Worm (Caenorhabditis elegans) whole organism, L1 larva: ENCODE results near the gene Y57G11C.22.

Experiments
- alr-1 ChIP-seq: fragments of 200-800 bp; sonication (Bioruptor generic); optimal IDR thresholded peaks from 2 replicates; lab custom pipeline; 2018; ENCODE audit warnings: borderline replicate concordance, mild to moderate bottlenecking, missing genetic modification characterization, missing compliant biosample characterization
- aly-2 ChIP-seq: fragments of 150-350 bp; optimal IDR thresholded peaks from 2 replicates; lab custom pipeline; 2014; ENCODE audit warnings: missing biosample characterization, missing genetic modification characterization
- ama-1 ChIP-seq: fragments of 150-350 bp; optimal IDR thresholded peaks from 2 replicates; lab custom pipeline; 2014
- ceh-8 ChIP-seq: fragments of 200-800 bp; sonication (Bioruptor generic); optimal IDR thresholded peaks from 2 replicates; lab custom pipeline; 2018; ENCODE audit warnings: mild to moderate bottlenecking, missing genetic modification characterization, moderate library complexity, missing compliant biosample characterization
- dpl-1 ChIP-seq, 3 experiments: fragments of 150-350 bp in 2 of 3; sonication (generic microtip) in 1 of 3; optimal IDR thresholded peaks; 2 replicates each; lab custom pipeline; 2014 to 2017; ENCODE audit warnings: missing biosample characterization in 3 of 3, missing genetic modification characterization in 3 of 3, missing genetic modification reagents in 3 of 3
- efl-1 ChIP-seq, 4 experiments: fragments of 150-350 bp; optimal IDR thresholded peaks in 3 of 4; peaks in 1 of 4; 1 replicate in 1 of 4; 2 replicates in 3 of 4; lab custom pipeline; 2014; ENCODE audit warnings: missing biosample characterization in 2 of 4, missing genetic modification characterization in 2 of 4, missing genetic modification reagents in 2 of 4
- fkh-10 ChIP-seq: sonication (generic microtip); optimal IDR thresholded peaks from 2 replicates; lab custom pipeline; 2017; ENCODE audit warnings: missing biosample characterization, missing genetic modification reagents, missing genetic modification characterization
- lsy-2 ChIP-seq, 2 experiments: fragments of 150-350 bp; optimal IDR thresholded peaks; 2 replicates each; lab custom pipeline; 2014; ENCODE audit warnings: missing biosample characterization in 2 of 2, missing genetic modification characterization in 2 of 2
- mep-1 ChIP-seq: fragments of 150-350 bp; optimal IDR thresholded peaks from 2 replicates; lab custom pipeline; 2014; ENCODE audit warnings: missing biosample characterization, missing genetic modification characterization
- nhr-76 ChIP-seq: sonication (generic microtip); optimal IDR thresholded peaks from 2 replicates; lab custom pipeline; 2017; ENCODE audit warnings: missing biosample characterization, missing genetic modification characterization
- snpc-4 ChIP-seq: fragments of 150-350 bp; optimal IDR thresholded peaks from 2 replicates; lab custom pipeline; 2014; ENCODE audit warnings: missing biosample characterization, missing genetic modification characterization
- unc-62 ChIP-seq: fragments of 150-350 bp; optimal IDR thresholded peaks from 2 replicates; lab custom pipeline; 2014; ENCODE audit warnings: missing biosample characterization, missing genetic modification reagents, missing genetic modification characterization
- ztf-4 ChIP-seq: fragments of 150-350 bp; optimal IDR thresholded peaks from 2 replicates; lab custom pipeline; 2014; ENCODE audit warnings: missing biosample characterization, missing genetic modification characterization

- TF ChIP-seq ceh-8 (GFP tag; lab: Kevin White, UChicago) = no peak
- TF ChIP-seq aly-2 = peak; percentile 57
- TF ChIP-seq unc-62 (GFP tag; lab: Kevin White, UChicago) = no peak
- TF ChIP-seq nhr-76 (tag; lab: Kevin White, UChicago) = no peak
- no peak for TF ChIP-seq ama-1 (lab: Kevin White, UChicago)
- peak; percentile 79 to 87 for TF ChIP-seq efl-1 (optimal IDR thresholded peaks at IDR 0.05; lab: Kevin White, UChicago)
- TF ChIP-seq efl-1 (GFP tag; optimal IDR thresholded peaks at IDR 0.05 in 1 of 2; lab: Kevin White, UChicago) = peak; percentile 66 to 93
- peak; percentile 97 to 99 for TF ChIP-seq lsy-2 (tag; optimal IDR thresholded peaks at IDR 0.05; lab: Kevin White, UChicago)
- no peak for TF ChIP-seq ztf-4
- TF ChIP-seq fkh-10 (GFP tag; lab: Kevin White, UChicago) = peak; percentile 46
- TF ChIP-seq alr-1 (tag; lab: Kevin White, UChicago) = no peak
- peak; percentile 74 to 79 (median 78) for TF ChIP-seq dpl-1 (GFP tag; optimal IDR thresholded peaks at IDR 0.05; lab: Kevin White, UChicago)
- TF ChIP-seq mep-1 (tag; lab: Kevin White, UChicago) = no peak
- TF ChIP-seq snpc-4 (tag; lab: Kevin White, UChicago) = peak; percentile 51
Observed at ce11 chrIV:14824878-14825352, 12.1 kb upstream of the Y57G11C.22 start, which contains the start of gene sec-61.A.
